Worm (Caenorhabditis elegans): Measurements from ENCODE around the gene C14C10.10.

ce11 chrV:12592379-12592778, 6.5 kb downstream of the C14C10.10 start, which contains the start of gene C14C10.2:
- TF ChIP-seq pqm-1 (tag; optimal IDR thresholded peaks at IDR 0.05) (no peak), fax-1 (tag; optimal IDR thresholded peaks at IDR 0.05) (no peak), rnt-1 (tag; optimal IDR thresholded peaks at IDR 0.05) (no peak), unc-55 (GFP tag; optimal IDR thresholded peaks at IDR 0.05) (no peak), hlh-30 (tag; optimal IDR thresholded peaks at IDR 0.05; ENCODE audit: insufficient read depth) (no peak), ceh-22 (tag; optimal IDR thresholded peaks at IDR 0.05) (no peak), pax-1 (tag; optimal IDR thresholded peaks at IDR 0.05) (no peak), odd-2 (tag; optimal IDR thresholded peaks at IDR 0.05) (no peak), zip-5 (tag; optimal IDR thresholded peaks at IDR 0.05) (no peak), pha-4 (tag; optimal IDR thresholded peaks at IDR 0.05) (no peak), ets-4 (tag; optimal IDR thresholded peaks at IDR 0.05) (no peak), lim-6 (tag; optimal IDR thresholded peaks at IDR 0.05) (no peak), nhr-11 (tag; optimal IDR thresholded peaks at IDR 0.05) (no peak)

Data from whole organism, late embryonic.